Worm (Caenorhabditis elegans): ENCODE results near the gene Y44A6D.5.

The Y44A6D.5 gene

ce11 chrV:20789105-20789504 lies 13.7 kb downstream of the Y44A6D.5 start, which contains the start of gene tpan-1 (continued):
- no peak for TF ChIP-seq daf-12 (tag; optimal IDR thresholded peaks at IDR 0.05)
- 0 out of 2 replicates have a peak, but pooled peaks have one; percentile 38 for TF ChIP-seq dmd-9 (GFP tag; IDR thresholded peaks at IDR 0.05)
- no peak for TF ChIP-seq snpc-4 (tag; optimal IDR thresholded peaks at IDR 0.05)
- TF ChIP-seq dpl-1 (GFP tag; optimal IDR thresholded peaks at IDR 0.05): no peak
- peak; percentile 84 for TF ChIP-seq rbr-2 (tag; optimal IDR thresholded peaks at IDR 0.05)
- TF ChIP-seq duxl-1 (tag; optimal IDR thresholded peaks at IDR 0.05; ENCODE audit: poor library complexity): no peak
- no peak for TF ChIP-seq ztf-11 (tag; optimal IDR thresholded peaks at IDR 0.05)
- no peak for TF ChIP-seq F44E2.7 (GFP tag; IDR thresholded peaks at IDR 0.05)
- no peak for TF ChIP-seq F10B5.3 (tag; optimal IDR thresholded peaks at IDR 0.05)
- peak in 1 of 2 experiments; percentile 82 for TF ChIP-seq mdl-1 (tag; optimal IDR thresholded peaks at IDR 0.05)
- no peak for TF ChIP-seq egl-27 (tag; optimal IDR thresholded peaks at IDR 0.05)
- no peak for TF ChIP-seq Y5F2A.4 (GFP tag; optimal IDR thresholded peaks at IDR 0.05)
- TF ChIP-seq R02D3.7 (tag; optimal IDR thresholded peaks at IDR 0.05): no peak
- no peak for TF ChIP-seq hlh-11 (tag; optimal IDR thresholded peaks at IDR 0.05)
- peak; percentile 72 for TF ChIP-seq hmg-1.1 (GFP tag; IDR thresholded peaks at IDR 0.05)
- no peak for TF ChIP-seq zfp-3 (GFP tag; conservative IDR thresholded peaks at IDR 0.05)
- TF ChIP-seq ceh-82 (tag; optimal IDR thresholded peaks at IDR 0.05): no peak
- TF ChIP-seq php-3 (GFP tag; IDR thresholded peaks at IDR 0.05): no peak
- no peak for TF ChIP-seq mxl-2 (GFP tag; conservative IDR thresholded peaks at IDR 0.05)
- no peak for TF ChIP-seq Y105C5A.15 (GFP tag; IDR thresholded peaks at IDR 0.05)
- TF ChIP-seq mes-2 (tag; optimal IDR thresholded peaks at IDR 0.05; ENCODE audit: poor library complexity, severe bottlenecking): peak; percentile 32
- TF ChIP-seq nhr-77 (tag; optimal IDR thresholded peaks at IDR 0.05): no peak
- TF ChIP-seq gei-8 (GFP tag; optimal IDR thresholded peaks at IDR 0.05): no peak
- TF ChIP-seq ceh-32 (tag; optimal IDR thresholded peaks at IDR 0.05; ENCODE audit: poor library complexity): no peak
- peak; percentile 78 for TF ChIP-seq aha-1 (tag)
- TF ChIP-seq ceh-28 (tag; optimal IDR thresholded peaks at IDR 0.05): no peak
- TF ChIP-seq cey-2 (tag; optimal IDR thresholded peaks at IDR 0.05; ENCODE audit: borderline replicate concordance, insufficient read depth): no peak
- TF ChIP-seq F37D6.2 (tag; optimal IDR thresholded peaks at IDR 0.05): peak; percentile 3
- peak; percentile 50; the same call in 1 of the 2 replicates for TF ChIP-seq saeg-2 (GFP tag; IDR thresholded peaks at IDR 0.05)
- no peak for TF ChIP-seq skn-1 (tag; optimal IDR thresholded peaks at IDR 0.05)
- TF ChIP-seq ctbp-1 (GFP tag; IDR thresholded peaks at IDR 0.05): peak; percentile 82; the same call in 1 of the 2 replicates
- TF ChIP-seq nhr-111 (GFP tag; optimal IDR thresholded peaks at IDR 0.05): no peak
- peak; percentile 42 for TF ChIP-seq hlh-30 (tag; optimal IDR thresholded peaks at IDR 0.05; ENCODE audit: insufficient read depth)
- peak; percentile 53 for TF ChIP-seq fkh-10 (GFP tag; optimal IDR thresholded peaks at IDR 0.05)
- TF ChIP-seq F26F4.8 (GFP tag; conservative IDR thresholded peaks at IDR 0.05): no peak
- no peak for TF ChIP-seq T26A8.4 (GFP tag; IDR thresholded peaks at IDR 0.05)
- peak; percentile 50 for TF ChIP-seq ces-1 (GFP tag; optimal IDR thresholded peaks at IDR 0.05)
- TF ChIP-seq ama-1 (optimal IDR thresholded peaks at IDR 0.05): no peak
- no peak for TF ChIP-seq jun-1 (tag; optimal IDR thresholded peaks at IDR 0.05)
- 0 out of 2 replicates have a peak, but pooled peaks have one; percentile 20 for TF ChIP-seq nhr-42 (GFP tag; IDR thresholded peaks at IDR 0.05)
- TF ChIP-seq sdz-12 (GFP tag; optimal IDR thresholded peaks at IDR 0.05): no peak

- TF ChIP-seq ces-1 (GFP tag; optimal IDR thresholded peaks at IDR 0.05) (no peak), unc-62 (GFP tag; optimal IDR thresholded peaks at IDR 0.05 in 1 of 2) (peak in 1 of 2 experiments; percentile 86), unc-62 (tag; optimal IDR thresholded peaks at IDR 0.05) (no peak), daf-16 (GFP tag; optimal IDR thresholded peaks at IDR 0.05) (no peak), daf-16 (tag; optimal IDR thresholded peaks at IDR 0.05) (peak; percentile 63), snpc-1.2 (GFP tag; IDR thresholded peaks at IDR 0.05) (no peak), nhr-28 (tag; optimal IDR thresholded peaks at IDR 0.05) (peak; percentile 17)
These were observed 17.0 kb downstream of the Y44A6D.5 start for ce11 chrV:20785848-20786225.

All from whole organism, L4 larva.